Fruit fly (Drosophila melanogaster) whole organism, prepupa: ENCODE data around the gene CG10600.

Experiments used
- CG31627 ChIP-seq: fragments of 200-800 bp; sonication (Bioruptor generic); optimal IDR thresholded peaks from 3 replicates; lab custom pipeline; 2016; ENCODE audit warnings: missing biosample characterization, missing genetic modification characterization
- CG32006 ChIP-seq: fragments of 200-800 bp; sonication (Bioruptor generic); optimal IDR thresholded peaks from 3 replicates; lab custom pipeline; 2017; ENCODE audit warnings: missing biosample characterization, mild to moderate bottlenecking, missing genetic modification characterization
- CG8119 ChIP-seq: fragments of 200-800 bp; sonication (Bioruptor generic); IDR thresholded peaks from 3 replicates; pipeline ENCODE4 v1.3.6; 2022; ENCODE audit warnings: missing biosample characterization, missing genetic modification characterization
- CG8319 ChIP-seq: fragments of 200-800 bp; sonication (Bioruptor generic); optimal IDR thresholded peaks from 3 replicates; lab custom pipeline; 2016; ENCODE audit warnings: missing biosample characterization, missing genetic modification characterization
- Eip75B ChIP-seq: fragments of 200-800 bp; sonication (Bioruptor generic); optimal IDR thresholded peaks from 3 replicates; lab custom pipeline; 2016; ENCODE audit warnings: missing biosample characterization, missing genetic modification characterization
- Hr39 ChIP-seq: fragments of 200-800 bp; sonication (Bioruptor generic); optimal IDR thresholded peaks from 2 replicates; lab custom pipeline; 2016; ENCODE audit warnings: missing biosample characterization, missing genetic modification characterization
- vri ChIP-seq: fragments of 200-800 bp; sonication (Bioruptor generic); optimal IDR thresholded peaks from 3 replicates; lab custom pipeline; 2016; ENCODE audit warnings: missing biosample characterization, mild to moderate bottlenecking, missing genetic modification characterization

- TF ChIP-seq Eip75B (GFP tag; lab: Kevin White, UChicago) = no peak
- TF ChIP-seq Hr39 (GFP tag; lab: Kevin White, UChicago) = no peak
- no peak for TF ChIP-seq CG8319 (GFP tag; lab: Kevin White, UChicago)
- TF ChIP-seq vri (GFP tag; lab: Kevin White, UChicago) = no peak
- no peak for TF ChIP-seq CG32006 (GFP tag; lab: Kevin White, UChicago)
- TF ChIP-seq CG31627 = no peak
- no peak for TF ChIP-seq CG8119 (GFP tag; lab: Robert Waterston, UW)
These were observed 43.0 kb downstream of the CG10600 start for dm6 chr2L:18796446-18796845.
